Worm (Caenorhabditis elegans) whole organism, late embryonic: ENCODE results near the gene frpr-17.

Experiments
- ama-1 ChIP-seq: fragments of 150-350 bp; optimal IDR thresholded peaks from 2 replicates; lab custom pipeline; 2014
- ceh-14 ChIP-seq: sonication (generic microtip); optimal IDR thresholded peaks from 2 replicates; lab custom pipeline; 2016; ENCODE audit warnings: missing genotype, missing genetic modification characterization, missing compliant biosample characterization
- ceh-30 ChIP-seq: fragments of 150-350 bp; optimal IDR thresholded peaks from 2 replicates; lab custom pipeline; 2014; ENCODE audit warnings: missing biosample characterization, missing genetic modification characterization
- ceh-45 ChIP-seq: fragments of 200-800 bp; sonication (Bioruptor generic); IDR thresholded peaks from 2 replicates; pipeline ENCODE4 v1.3.6; 2022; ENCODE audit warnings: missing genetic modification reagents, missing genetic modification characterization, missing compliant biosample characterization
- ceh-9 ChIP-seq: sonication (generic microtip); optimal IDR thresholded peaks from 2 replicates; lab custom pipeline; 2016; ENCODE audit warnings: mild to moderate bottlenecking, missing genetic modification characterization, inconsistent platforms, missing compliant biosample characterization
- fkh-10 ChIP-seq: fragments of 150-350 bp; optimal IDR thresholded peaks from 2 replicates; lab custom pipeline; 2014; ENCODE audit warnings: missing biosample characterization, missing genetic modification reagents, missing genetic modification characterization
- hlh-15 ChIP-seq: sonication (generic microtip); optimal IDR thresholded peaks from 2 replicates; lab custom pipeline; 2016; ENCODE audit warnings: missing genetic modification characterization, missing compliant biosample characterization
- lin-11 ChIP-seq: fragments of 200-800 bp; sonication (Bioruptor generic); optimal IDR thresholded peaks from 2 replicates; lab custom pipeline; 2018; ENCODE audit warnings: mild to moderate bottlenecking, missing genetic modification characterization, missing compliant biosample characterization
- nfya-1 ChIP-seq: sonication (generic microtip); optimal IDR thresholded peaks from 2 replicates; lab custom pipeline; 2017; ENCODE audit warnings: missing genetic modification characterization, mild to moderate bottlenecking, missing compliant biosample characterization, antibody characterized with exemption, moderate library complexity
- pha-4 ChIP-seq: fragments of 150-350 bp; optimal IDR thresholded peaks from 2 replicates; lab custom pipeline; 2018; ENCODE audit warnings: missing biosample characterization, missing genetic modification reagents, missing genetic modification characterization
- rnt-1 ChIP-seq: sonication (generic microtip); optimal IDR thresholded peaks from 2 replicates; lab custom pipeline; 2016; ENCODE audit warnings: missing genetic modification characterization, missing compliant biosample characterization
- ttx-3 ChIP-seq: sonication (generic microtip); optimal IDR thresholded peaks from 2 replicates; lab custom pipeline; 2016; ENCODE audit warnings: missing genetic modification reagents, missing genetic modification characterization, missing compliant biosample characterization
- unc-3 ChIP-seq, 2 experiments: fragments of 200-800 bp in 1 of 2; sonication (Bioruptor generic) in 1 of 2; sonication (generic microtip) in 1 of 2; conservative IDR thresholded peaks in 1 of 2; optimal IDR thresholded peaks in 1 of 2; 2 replicates each; pipeline versions ENCODE4 v1.3.6 to Lab custom; 2016 to 2022; ENCODE audit warnings: missing compliant biosample characterization in 2 of 2, missing genetic modification characterization in 2 of 2, missing genetic modification reagents in 1 of 2

ce11 chrX:14366081-14366480 lies 39.8 kb upstream of the frpr-17 start:
- no peak for TF ChIP-seq ama-1 (lab: Kevin White, UChicago)
- TF ChIP-seq ceh-14: no peak
- TF ChIP-seq ttx-3 (tag; lab: Kevin White, UChicago): no peak
- TF ChIP-seq pha-4 (tag; lab: Kevin White, UChicago): no peak
- no peak for TF ChIP-seq unc-3 (GFP tag; conservative IDR thresholded peaks at IDR 0.05; lab: Robert Waterston, UW)
- TF ChIP-seq unc-3 (tag; optimal IDR thresholded peaks at IDR 0.05; lab: Kevin White, UChicago): no peak
- no peak for TF ChIP-seq ceh-30
- no peak for TF ChIP-seq lin-11
- TF ChIP-seq fkh-10 (GFP tag; lab: Kevin White, UChicago): no peak
- no peak for TF ChIP-seq ceh-45 (GFP tag; lab: Robert Waterston, UW)
- no peak for TF ChIP-seq ceh-9 (tag; lab: Kevin White, UChicago)
- TF ChIP-seq rnt-1 (tag; lab: Kevin White, UChicago): no peak
- no peak for TF ChIP-seq hlh-15 (tag; lab: Kevin White, UChicago)
- TF ChIP-seq nfya-1 (tag; lab: Kevin White, UChicago): no peak
